Fruit fly (Drosophila melanogaster) whole organism, prepupa: ENCODE measurements around the gene Pgant5.

Experiments
- CG15336 ChIP-seq: fragments of 200-800 bp; sonication (Bioruptor generic); IDR thresholded peaks from 2 replicates; pipeline ENCODE4 v1.3.6; 2022; ENCODE audit warnings: missing biosample characterization, missing genetic modification characterization
- CG32006 ChIP-seq: fragments of 200-800 bp; sonication (Bioruptor generic); optimal IDR thresholded peaks from 3 replicates; lab custom pipeline; 2017; ENCODE audit warnings: missing biosample characterization, mild to moderate bottlenecking, missing genetic modification characterization
- CG6163 ChIP-seq: fragments of 200-800 bp; sonication (Bioruptor generic); IDR thresholded peaks from 3 replicates; pipeline ENCODE4 v1.3.6; 2022; ENCODE audit warnings: missing biosample characterization, missing genetic modification characterization
- CG6276 ChIP-seq: fragments of 200-800 bp; sonication (Bioruptor generic); optimal IDR thresholded peaks from 2 replicates; lab custom pipeline; 2017; ENCODE audit warnings: missing biosample characterization, mild to moderate bottlenecking, missing genetic modification characterization
- CG9139 ChIP-seq: fragments of 200-800 bp; sonication (Bioruptor generic); optimal IDR thresholded peaks from 3 replicates; lab custom pipeline; 2017; ENCODE audit warnings: missing biosample characterization, mild to moderate bottlenecking, missing genetic modification characterization
- Eip75B ChIP-seq: fragments of 200-800 bp; sonication (Bioruptor generic); optimal IDR thresholded peaks from 3 replicates; lab custom pipeline; 2016; ENCODE audit warnings: missing biosample characterization, missing genetic modification characterization
- Gug ChIP-seq: fragments of 200-800 bp; sonication (Bioruptor generic); IDR thresholded peaks from 2 replicates; pipeline ENCODE4 v1.3.6; 2022; ENCODE audit warnings: missing biosample characterization, missing genetic modification characterization
- Sox14 ChIP-seq: fragments of 200-800 bp; sonication (Bioruptor generic); optimal IDR thresholded peaks from 3 replicates; lab custom pipeline; 2016; ENCODE audit warnings: missing biosample characterization, missing genetic modification characterization
- net ChIP-seq: fragments of 200-800 bp; sonication (Bioruptor generic); optimal IDR thresholded peaks from 3 replicates; lab custom pipeline; 2016; ENCODE audit warnings: missing biosample characterization, missing genetic modification characterization
- pdm3 ChIP-seq: fragments of 200-800 bp; sonication (Bioruptor generic); optimal IDR thresholded peaks from 3 replicates; lab custom pipeline; 2016; ENCODE audit warnings: missing biosample characterization, missing genetic modification characterization

DNA sequence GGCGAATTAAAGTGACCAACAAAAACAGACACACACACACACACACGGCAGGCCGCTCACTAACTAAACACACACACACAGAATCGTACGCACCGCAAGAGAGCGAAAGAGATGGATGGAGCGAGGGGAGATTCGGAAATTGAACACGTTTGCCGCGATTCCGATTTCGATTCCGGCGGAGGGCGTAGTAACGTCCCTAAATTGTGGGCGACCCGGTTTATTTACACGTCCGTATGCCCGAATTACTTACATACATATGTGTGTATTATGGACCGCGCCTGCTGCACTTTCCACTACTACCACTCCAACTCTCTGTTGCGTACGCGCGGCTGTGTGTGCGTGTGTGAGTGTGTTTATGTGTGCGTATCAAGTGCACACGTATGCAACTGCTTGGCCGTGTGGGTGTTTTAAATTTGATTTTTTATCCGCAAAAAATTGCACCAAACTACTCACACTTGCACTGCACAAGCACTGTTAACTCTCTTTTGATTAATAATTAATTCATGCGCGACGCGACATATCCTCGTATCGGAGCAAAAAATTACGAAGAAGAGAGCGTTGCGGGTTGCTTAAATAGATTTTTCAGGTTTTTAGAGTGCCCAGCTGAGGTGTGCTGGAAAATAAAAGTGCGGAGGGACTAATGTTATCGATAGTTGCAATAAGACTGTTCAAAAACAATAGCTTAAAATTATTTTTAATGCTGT is at the start of gene Pgant5:
- TF ChIP-seq CG6163 (GFP tag; lab: Robert Waterston, UW) (no peak), CG32006 (GFP tag; lab: Kevin White, UChicago) (peak; percentile 17), CG9139 (GFP tag; lab: Kevin White, UChicago) (no peak), Gug (no peak), Eip75B (GFP tag; lab: Kevin White, UChicago) (peak; percentile 20), pdm3 (GFP tag; lab: Kevin White, UChicago) (no peak), CG6276 (GFP tag; lab: Kevin White, UChicago) (peak; percentile 13), net (GFP tag; lab: Kevin White, UChicago) (peak; percentile 20), CG15336 (GFP tag; lab: Robert Waterston, UW) (peak; percentile 30; the same call in 1 of the 2 replicates), Sox14 (GFP tag; lab: Kevin White, UChicago) (peak; percentile 27)
